Worm (Caenorhabditis elegans) whole organism, late embryonic: ENCODE measurements around the gene F46B3.1.
"Not testable (repeated sequence)": the region's sequence is repeated elsewhere in the genome, so short reads cannot be mapped to it uniquely, and the experiment has no call there.

ENCODE experiments used
- C38D4.7 ChIP-seq: fragments of 200-800 bp; sonication (Bioruptor generic); optimal IDR thresholded peaks from 2 replicates; lab custom pipeline; 2018; ENCODE audit warnings: mild to moderate bottlenecking, missing genetic modification characterization, moderate library complexity, missing compliant biosample characterization
- Y22D7AL.16 ChIP-seq: sonication (generic microtip); optimal IDR thresholded peaks from 2 replicates; lab custom pipeline; 2016; ENCODE audit warnings: missing genetic modification characterization, missing compliant biosample characterization
- dmd-4 ChIP-seq: sonication (generic microtip); optimal IDR thresholded peaks from 2 replicates; lab custom pipeline; 2016; ENCODE audit warnings: borderline replicate concordance, missing genetic modification characterization, missing compliant biosample characterization
- nhr-11 ChIP-seq: fragments of 150-350 bp; optimal IDR thresholded peaks from 2 replicates; lab custom pipeline; 2014; ENCODE audit warnings: missing biosample characterization, missing genetic modification characterization
- sox-4 ChIP-seq: sonication (generic microtip); optimal IDR thresholded peaks from 2 replicates; lab custom pipeline; 2017; ENCODE audit warnings: mild to moderate bottlenecking, missing genetic modification characterization, inconsistent platforms, missing compliant biosample characterization
- tbx-2 ChIP-seq: sonication (generic microtip); optimal IDR thresholded peaks from 2 replicates; lab custom pipeline; 2016; ENCODE audit warnings: missing genetic modification characterization, missing compliant biosample characterization
- ttx-3 ChIP-seq: sonication (generic microtip); optimal IDR thresholded peaks from 2 replicates; lab custom pipeline; 2016; ENCODE audit warnings: missing genetic modification reagents, missing genetic modification characterization, missing compliant biosample characterization
- unc-86 ChIP-seq: sonication (generic microtip); optimal IDR thresholded peaks from 2 replicates; lab custom pipeline; 2016; ENCODE audit warnings: missing genetic modification characterization, missing compliant biosample characterization

ce11 chrV:20605812-20606211 lies 8.8 kb upstream of the F46B3.1 start:
- not testable (repeated sequence) for TF ChIP-seq nhr-11; tbx-2 (tag; lab: Kevin White, UChicago); ttx-3 (tag; lab: Kevin White, UChicago); C38D4.7 (GFP tag; lab: Kevin White, UChicago); sox-4 (tag; lab: Kevin White, UChicago); dmd-4 (tag; lab: Kevin White, UChicago); Y22D7AL.16 (tag; lab: Kevin White, UChicago); unc-86
